Worm (Caenorhabditis elegans) whole organism, L1 larva: ENCODE results near the gene spig-10.

Source experiments
- C04F5.9 ChIP-seq: sonication (generic microtip); optimal IDR thresholded peaks from 2 replicates; lab custom pipeline; 2016; ENCODE audit warnings: missing genetic modification characterization, missing compliant biosample characterization
- blmp-1 ChIP-seq: fragments of 150-350 bp; optimal IDR thresholded peaks from 2 replicates; lab custom pipeline; 2014; ENCODE audit warnings: missing biosample characterization, missing genetic modification characterization
- ceh-63 ChIP-seq: fragments of 200-800 bp; sonication (Bioruptor generic); optimal IDR thresholded peaks from 2 replicates; lab custom pipeline; 2018; ENCODE audit warnings: mild to moderate bottlenecking, missing genetic modification characterization, missing compliant biosample characterization
- ceh-82 ChIP-seq, 3 experiments: fragments of 150-350 bp in 1 of 3; sonication (generic microtip) in 2 of 3; optimal IDR thresholded peaks; 2 replicates each; lab custom pipeline; 2014 to 2017; ENCODE audit warnings: missing biosample characterization in 3 of 3, missing genetic modification characterization in 3 of 3
- dpl-1 ChIP-seq, 3 experiments: fragments of 150-350 bp in 2 of 3; sonication (generic microtip) in 1 of 3; optimal IDR thresholded peaks; 2 replicates each; lab custom pipeline; 2014 to 2017; ENCODE audit warnings: missing biosample characterization in 3 of 3, missing genetic modification characterization in 3 of 3, missing genetic modification reagents in 3 of 3
- efl-1 ChIP-seq, 4 experiments: fragments of 150-350 bp; optimal IDR thresholded peaks in 3 of 4; peaks in 1 of 4; 1 replicate in 1 of 4; 2 replicates in 3 of 4; lab custom pipeline; 2014; ENCODE audit warnings: missing biosample characterization in 2 of 4, missing genetic modification characterization in 2 of 4, missing genetic modification reagents in 2 of 4
- elt-2 ChIP-seq: sonication (generic microtip); optimal IDR thresholded peaks from 2 replicates; lab custom pipeline; 2016; ENCODE audit warnings: missing genetic modification characterization, mild to moderate bottlenecking, inconsistent platforms, missing compliant biosample characterization, missing genetic modification reagents
- elt-3 ChIP-seq, 6 experiments: fragments of 150-350 bp in 1 of 6; sonication (generic microtip); optimal IDR thresholded peaks; 2 replicates each; lab custom pipeline; 2017 to 2018; ENCODE audit warnings: missing biosample characterization in 6 of 6, missing genetic modification characterization in 6 of 6, inconsistent platforms in 1 of 6
- fkh-8 ChIP-seq: sonication (generic microtip); optimal IDR thresholded peaks from 2 replicates; lab custom pipeline; 2016; ENCODE audit warnings: mild to moderate bottlenecking, missing genetic modification characterization, missing compliant biosample characterization
- fos-1 ChIP-seq: fragments of 150-350 bp; optimal IDR thresholded peaks from 2 replicates; lab custom pipeline; 2014; ENCODE audit warnings: missing biosample characterization, missing genetic modification characterization
- grh-1 ChIP-seq: fragments of 200-800 bp; sonication (Bioruptor generic); IDR thresholded peaks from 2 replicates; pipeline ENCODE4 v1.3.6; 2022; ENCODE audit warnings: missing genetic modification reagents, missing genetic modification characterization, missing compliant biosample characterization
- hpl-2 ChIP-seq: fragments of 150-350 bp; optimal IDR thresholded peaks from 2 replicates; lab custom pipeline; 2014; ENCODE audit warnings: missing biosample characterization, missing genetic modification reagents, missing genetic modification characterization
- irx-1 ChIP-seq: sonication (generic microtip); optimal IDR thresholded peaks from 2 replicates; lab custom pipeline; 2016; ENCODE audit warnings: missing genetic modification characterization, missing compliant biosample characterization
- jun-1 ChIP-seq: fragments of 150-350 bp; optimal IDR thresholded peaks from 2 replicates; lab custom pipeline; 2014; ENCODE audit warnings: missing biosample characterization, missing genetic modification reagents, missing genetic modification characterization
- lin-13 ChIP-seq: fragments of 150-350 bp; optimal IDR thresholded peaks from 2 replicates; lab custom pipeline; 2014; ENCODE audit warnings: missing biosample characterization, missing genetic modification reagents, missing genetic modification characterization
- lin-14 ChIP-seq: fragments of 200-800 bp; sonication (Bioruptor generic); optimal IDR thresholded peaks from 2 replicates; lab custom pipeline; 2018; ENCODE audit warnings: mild to moderate bottlenecking, missing genetic modification characterization, moderate library complexity, missing compliant biosample characterization
- lin-35 ChIP-seq, 2 experiments: fragments of 150-350 bp; optimal IDR thresholded peaks; 2 replicates each; lab custom pipeline; 2014; ENCODE audit warnings: missing biosample characterization in 2 of 2, missing genetic modification characterization in 2 of 2, missing genetic modification reagents in 2 of 2
- lsy-2 ChIP-seq, 2 experiments: fragments of 150-350 bp; optimal IDR thresholded peaks; 2 replicates each; lab custom pipeline; 2014; ENCODE audit warnings: missing biosample characterization in 2 of 2, missing genetic modification characterization in 2 of 2
- mab-9 ChIP-seq: fragments of 200-800 bp; sonication (Bioruptor generic); IDR thresholded peaks from 2 replicates; pipeline ENCODE4 v1.3.6; 2022; ENCODE audit warnings: missing genetic modification reagents, missing genetic modification characterization, missing compliant biosample characterization
- mdl-1 ChIP-seq, 2 experiments: fragments of 150-350 bp; optimal IDR thresholded peaks; 2 replicates each; lab custom pipeline; 2014 to 2017; ENCODE audit warnings: missing biosample characterization in 2 of 2, missing genetic modification characterization in 2 of 2, inconsistent platforms in 1 of 2
- mef-2 ChIP-seq: fragments of 150-350 bp; optimal IDR thresholded peaks from 2 replicates; lab custom pipeline; 2014; ENCODE audit warnings: missing biosample characterization, missing genetic modification characterization
- nhr-11 ChIP-seq: fragments of 150-350 bp; optimal IDR thresholded peaks from 2 replicates; lab custom pipeline; 2014; ENCODE audit warnings: missing biosample characterization, missing genetic modification characterization
- nhr-19 ChIP-seq: fragments of 200-800 bp; sonication (Bioruptor generic); conservative IDR thresholded peaks from 2 replicates; pipeline ENCODE4 v1.3.6; 2022; ENCODE audit warnings: missing genetic modification characterization, missing compliant biosample characterization
- nhr-20 ChIP-seq: sonication (generic microtip); optimal IDR thresholded peaks from 2 replicates; lab custom pipeline; 2016; ENCODE audit warnings: mild to moderate bottlenecking, missing genetic modification characterization, missing compliant biosample characterization
- nhr-237 ChIP-seq: fragments of 150-350 bp; optimal IDR thresholded peaks from 2 replicates; lab custom pipeline; 2014; ENCODE audit warnings: missing biosample characterization, missing genetic modification characterization
- nhr-28 ChIP-seq: fragments of 150-350 bp; optimal IDR thresholded peaks from 2 replicates; lab custom pipeline; 2014; ENCODE audit warnings: missing biosample characterization, missing genetic modification characterization
- nhr-47 ChIP-seq: sonication (generic microtip); optimal IDR thresholded peaks from 2 replicates; lab custom pipeline; 2016; ENCODE audit warnings: mild to moderate bottlenecking, missing genetic modification characterization, moderate library complexity, missing compliant biosample characterization
- nhr-71 ChIP-seq: sonication (generic microtip); optimal IDR thresholded peaks from 2 replicates; lab custom pipeline; 2016; ENCODE audit warnings: mild to moderate bottlenecking, missing genetic modification characterization, moderate library complexity, missing compliant biosample characterization
- nhr-85 ChIP-seq: sonication (generic microtip); peaks from one replicate; lab custom pipeline; 2016; ENCODE audit warnings: missing genetic modification characterization, inconsistent platforms, missing compliant biosample characterization
- nhr-90 ChIP-seq: sonication (generic microtip); optimal IDR thresholded peaks from 2 replicates; lab custom pipeline; 2016; ENCODE audit warnings: mild to moderate bottlenecking, missing genetic modification characterization, missing compliant biosample characterization; ENCODE audit not compliant: poor library complexity
- pax-3 ChIP-seq: fragments of 200-800 bp; sonication (Bioruptor generic); optimal IDR thresholded peaks from 2 replicates; lab custom pipeline; 2018; ENCODE audit warnings: mild to moderate bottlenecking, missing genetic modification characterization, moderate library complexity, missing compliant biosample characterization
- pqm-1 ChIP-seq: sonication (generic microtip); optimal IDR thresholded peaks from 3 replicates; lab custom pipeline; 2017; ENCODE audit warnings: missing biosample characterization, missing genetic modification characterization
- rnt-1 ChIP-seq: sonication (generic microtip); optimal IDR thresholded peaks from 2 replicates; lab custom pipeline; 2016; ENCODE audit warnings: mild to moderate bottlenecking, missing genetic modification characterization, moderate library complexity, missing compliant biosample characterization
- skn-1 ChIP-seq: fragments of 150-350 bp; optimal IDR thresholded peaks from 2 replicates; lab custom pipeline; 2014; ENCODE audit warnings: missing biosample characterization, missing genetic modification characterization
- snu-23 ChIP-seq: sonication (generic microtip); optimal IDR thresholded peaks from 2 replicates; lab custom pipeline; 2016; ENCODE audit warnings: missing genetic modification characterization, missing compliant biosample characterization
- swsn-7 ChIP-seq: sonication (generic microtip); optimal IDR thresholded peaks from 2 replicates; lab custom pipeline; 2016; ENCODE audit warnings: missing genetic modification characterization, missing compliant biosample characterization
- tbx-2 ChIP-seq: sonication (generic microtip); optimal IDR thresholded peaks from 2 replicates; lab custom pipeline; 2016; ENCODE audit warnings: missing genetic modification characterization, missing compliant biosample characterization
- unc-130 ChIP-seq: fragments of 150-350 bp; optimal IDR thresholded peaks from 2 replicates; lab custom pipeline; 2017; ENCODE audit warnings: missing biosample characterization, missing genetic modification characterization, inconsistent platforms
- unc-98 ChIP-seq: fragments of 200-800 bp; sonication (Bioruptor generic); IDR thresholded peaks from 2 replicates; pipeline ENCODE4 v1.3.6; 2022; ENCODE audit warnings: missing genetic modification characterization, missing compliant biosample characterization
- vab-15 ChIP-seq: sonication (generic microtip); optimal IDR thresholded peaks from 2 replicates; lab custom pipeline; 2017; ENCODE audit warnings: missing genotype, mild to moderate bottlenecking, missing genetic modification characterization, missing compliant biosample characterization
- xbp-1 ChIP-seq: sonication (generic microtip); optimal IDR thresholded peaks from 2 replicates; lab custom pipeline; 2016; ENCODE audit warnings: missing genetic modification characterization, missing compliant biosample characterization
- zag-1 ChIP-seq: fragments of 150-350 bp; optimal IDR thresholded peaks from 2 replicates; lab custom pipeline; 2014; ENCODE audit warnings: missing biosample characterization, missing genetic modification characterization

The spig-10 gene

ce11 chrV:6991771-6992170 lies 14.3 kb upstream of the spig-10 start, which contains the start of gene nhr-162:
Gene nhr-162 (minus strand): TSS chrV:6991871.
- TF ChIP-seq fkh-8 (tag; lab: Kevin White, UChicago) (peak; percentile 24), lin-13 (no peak), skn-1 (tag; lab: Kevin White, UChicago) (no peak)

- peak; percentile 25 for TF ChIP-seq jun-1
- peak; percentile 2 for TF ChIP-seq xbp-1 (tag; lab: Kevin White, UChicago)
- peak; percentile 14 for TF ChIP-seq unc-130 (tag; lab: Kevin White, UChicago)
- TF ChIP-seq nhr-11: no peak
- TF ChIP-seq efl-1 (optimal IDR thresholded peaks at IDR 0.05; lab: Kevin White, UChicago): no peak
- peak in 1 of 2 experiments; percentile 76 for TF ChIP-seq efl-1 (GFP tag; optimal IDR thresholded peaks at IDR 0.05 in 1 of 2; lab: Kevin White, UChicago)
- TF ChIP-seq nhr-47: peak; percentile 61
- peak; percentile 29 for TF ChIP-seq irx-1 (tag; lab: Kevin White, UChicago)
- TF ChIP-seq tbx-2 (tag; lab: Kevin White, UChicago): peak; percentile 78
- TF ChIP-seq elt-2: peak; percentile 23
- TF ChIP-seq snu-23: peak; percentile 71
- peak; percentile 22 to 24 for TF ChIP-seq lsy-2 (tag; optimal IDR thresholded peaks at IDR 0.05; lab: Kevin White, UChicago)
- TF ChIP-seq lin-35 (GFP tag; optimal IDR thresholded peaks at IDR 0.05; lab: Kevin White, UChicago): peak in 1 of 2 experiments; percentile 74
- no peak for TF ChIP-seq ceh-63 (GFP tag; lab: Kevin White, UChicago)
- 0 out of 2 replicates have a peak, but pooled peaks have one; percentile 30 for TF ChIP-seq grh-1 (GFP tag; lab: Robert Waterston, UW)
- TF ChIP-seq elt-3 (tag; optimal IDR thresholded peaks at IDR 0.05; lab: Kevin White, UChicago): peak; percentile 53 to 97 (median 94)
- no peak for TF ChIP-seq rnt-1 (tag; lab: Kevin White, UChicago)
- no peak for TF ChIP-seq fos-1 (tag; lab: Kevin White, UChicago)
- no peak for TF ChIP-seq mef-2 (tag; lab: Kevin White, UChicago)
- peak; percentile 81 for TF ChIP-seq lin-14 (GFP tag; lab: Kevin White, UChicago)
- TF ChIP-seq ceh-82 (tag; optimal IDR thresholded peaks at IDR 0.05; lab: Kevin White, UChicago): no peak
- TF ChIP-seq C04F5.9 (tag; lab: Kevin White, UChicago): no peak
- TF ChIP-seq mab-9 (GFP tag; lab: Robert Waterston, UW): peak; percentile 15; the same call in 1 of the 2 replicates
- TF ChIP-seq mdl-1 (tag; optimal IDR thresholded peaks at IDR 0.05; lab: Kevin White, UChicago): peak in 1 of 2 experiments; percentile 33
- no peak for TF ChIP-seq pax-3 (tag; lab: Kevin White, UChicago)
- TF ChIP-seq nhr-28 (tag; lab: Kevin White, UChicago): no peak
- peak; percentile 37 for TF ChIP-seq nhr-237 (tag; lab: Kevin White, UChicago)
- TF ChIP-seq nhr-71 (tag; lab: Kevin White, UChicago): peak; percentile 85
- TF ChIP-seq nhr-85: peak; percentile 98
- peak; percentile 76 for TF ChIP-seq blmp-1 (tag; lab: Kevin White, UChicago)
- TF ChIP-seq fkh-8 (tag; lab: Kevin White, UChicago): peak; percentile 90
- peak; percentile 72 for TF ChIP-seq nhr-19 (GFP tag; lab: Robert Waterston, UW)
- peak in 1 of 3 experiments; percentile 12 for TF ChIP-seq dpl-1 (GFP tag; optimal IDR thresholded peaks at IDR 0.05; lab: Kevin White, UChicago)
- TF ChIP-seq nhr-20: peak; percentile 93
- peak; percentile 2 for TF ChIP-seq swsn-7 (tag; lab: Kevin White, UChicago)
- TF ChIP-seq unc-98 (GFP tag; lab: Robert Waterston, UW): no peak
- TF ChIP-seq hpl-2 (GFP tag; lab: Kevin White, UChicago): peak; percentile 30
- no peak for TF ChIP-seq vab-15 (tag; lab: Kevin White, UChicago)
- TF ChIP-seq zag-1 (tag; lab: Kevin White, UChicago): no peak
- TF ChIP-seq nhr-90 (tag; lab: Kevin White, UChicago): peak; percentile 45
- no peak for TF ChIP-seq pqm-1 (tag; lab: Kevin White, UChicago)
Observed at ce11 chrV:6993999-6994398, 12.1 kb upstream of the spig-10 start.
